Worm (Caenorhabditis elegans): Measurements from ENCODE around the gene F36H5.4.
A peak's percentile ranks its signal among the peaks of the same experiment; 100 is the strongest.

Gene F36H5.4

DNA sequence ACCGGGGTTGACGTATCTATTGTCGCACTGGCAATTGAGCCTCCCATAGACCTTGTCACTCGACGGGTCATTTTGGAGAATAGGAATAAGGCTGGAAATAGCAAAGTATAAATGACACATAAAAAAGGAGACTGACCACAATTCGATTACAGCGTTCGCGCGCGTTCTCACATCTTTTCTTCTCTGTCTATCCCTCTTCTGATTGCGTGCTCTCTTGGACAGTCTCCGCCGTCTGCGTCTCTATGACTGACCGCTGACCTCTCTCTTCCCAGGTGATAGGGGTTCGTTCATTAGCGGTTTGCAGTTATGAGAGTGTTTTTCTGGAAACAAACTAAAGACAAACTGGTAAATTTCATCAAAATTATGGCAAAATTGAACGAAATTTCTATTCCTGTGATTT, 25.3 kb upstream of the F36H5.4 start, which contains the start of gene ceh-83:
Gene ceh-83, minus strand, starts transcription at position 181 of the 400 bp plus-strand sequence.
- TF ChIP-seq nhr-20 (tag; optimal IDR thresholded peaks at IDR 0.05) (peak; percentile 19), lin-35 (GFP tag; optimal IDR thresholded peaks at IDR 0.05) (peak; percentile 2 to 64), nhr-85 (tag) (peak; percentile 59), lin-14 (GFP tag; optimal IDR thresholded peaks at IDR 0.05) (peak; percentile 80), irx-1 (tag; optimal IDR thresholded peaks at IDR 0.05) (no peak), nhr-47 (tag; optimal IDR thresholded peaks at IDR 0.05) (no peak), nhr-19 (GFP tag; conservative IDR thresholded peaks at IDR 0.05) (no peak), nhr-28 (tag; optimal IDR thresholded peaks at IDR 0.05) (no peak), dpl-1 (GFP tag; optimal IDR thresholded peaks at IDR 0.05) (peak in 2 of 3 experiments; percentile 16 to 34), aly-2 (tag; optimal IDR thresholded peaks at IDR 0.05) (no peak), rnt-1 (tag; optimal IDR thresholded peaks at IDR 0.05) (peak; percentile 50), ets-5 (GFP tag; IDR thresholded peaks at IDR 0.05) (no peak), tlp-1 (tag; optimal IDR thresholded peaks at IDR 0.05) (no peak), elt-2 (tag; optimal IDR thresholded peaks at IDR 0.05) (no peak), aha-1 (tag; optimal IDR thresholded peaks at IDR 0.05) (no peak), efl-1 (optimal IDR thresholded peaks at IDR 0.05) (peak; percentile 57 to 68), efl-1 (GFP tag; optimal IDR thresholded peaks at IDR 0.05 in 1 of 2) (peak; percentile 36 to 94), F16B12.6 (tag; optimal IDR thresholded peaks at IDR 0.05) (no peak), hpl-2 (GFP tag; optimal IDR thresholded peaks at IDR 0.05) (no peak)

DNA sequence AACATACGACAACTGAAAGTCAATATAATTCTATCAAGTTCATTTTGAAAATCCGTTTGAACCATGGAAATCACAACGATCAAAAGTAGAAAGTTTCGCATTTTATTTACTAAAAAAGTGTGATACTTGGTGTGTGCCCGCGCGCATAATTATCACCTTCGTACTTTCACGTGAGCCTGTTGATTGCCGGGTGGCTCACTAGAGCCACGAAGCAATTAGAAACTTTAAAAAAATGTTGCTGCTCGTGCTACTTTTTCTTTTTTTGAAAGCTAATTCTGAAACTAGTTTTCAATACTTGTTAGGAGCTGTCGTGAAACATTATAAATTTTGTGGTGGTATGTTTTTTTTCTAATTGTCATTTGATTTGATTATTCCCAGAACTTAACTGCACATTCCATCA, 22.8 kb upstream of the F36H5.4 start, which contains the start of the genes irld-9 and irld-33:
Gene irld-9, minus strand, starts transcription at position 101 of the 400 bp plus-strand sequence.
Gene irld-33, plus strand, starts transcription at position 209 of the 400 bp plus-strand sequence.
- TF ChIP-seq fkh-10 (GFP tag; optimal IDR thresholded peaks at IDR 0.05) (no peak), snpc-4 (tag; optimal IDR thresholded peaks at IDR 0.05) (no peak), nhr-20 (tag; optimal IDR thresholded peaks at IDR 0.05) (no peak), lin-15B (tag; optimal IDR thresholded peaks at IDR 0.05) (no peak), fkh-4 (tag; optimal IDR thresholded peaks at IDR 0.05; ENCODE audit: borderline replicate concordance) (no peak), nhr-85 (tag) (no peak), nhr-76 (tag; optimal IDR thresholded peaks at IDR 0.05) (no peak), lin-35 (GFP tag; optimal IDR thresholded peaks at IDR 0.05) (no peak), alr-1 (tag; optimal IDR thresholded peaks at IDR 0.05; ENCODE audit: borderline replicate concordance) (no peak), lin-39 (tag; optimal IDR thresholded peaks at IDR 0.05) (no peak), dsc-1 (tag; optimal IDR thresholded peaks at IDR 0.05) (no peak), ceh-88 (GFP tag; IDR thresholded peaks at IDR 0.05) (no peak), lin-13 (GFP tag; optimal IDR thresholded peaks at IDR 0.05) (no peak), Y116A8C.19 (tag; optimal IDR thresholded peaks at IDR 0.05; ENCODE audit: borderline replicate concordance) (no peak), lin-14 (GFP tag; optimal IDR thresholded peaks at IDR 0.05) (no peak), nhr-237 (tag; optimal IDR thresholded peaks at IDR 0.05) (no peak), nhr-12 (tag; optimal IDR thresholded peaks at IDR 0.05) (no peak), rnt-1 (tag; optimal IDR thresholded peaks at IDR 0.05) (no peak), fos-1 (tag; optimal IDR thresholded peaks at IDR 0.05) (no peak), hpl-2 (GFP tag; optimal IDR thresholded peaks at IDR 0.05) (no peak)

DNA sequence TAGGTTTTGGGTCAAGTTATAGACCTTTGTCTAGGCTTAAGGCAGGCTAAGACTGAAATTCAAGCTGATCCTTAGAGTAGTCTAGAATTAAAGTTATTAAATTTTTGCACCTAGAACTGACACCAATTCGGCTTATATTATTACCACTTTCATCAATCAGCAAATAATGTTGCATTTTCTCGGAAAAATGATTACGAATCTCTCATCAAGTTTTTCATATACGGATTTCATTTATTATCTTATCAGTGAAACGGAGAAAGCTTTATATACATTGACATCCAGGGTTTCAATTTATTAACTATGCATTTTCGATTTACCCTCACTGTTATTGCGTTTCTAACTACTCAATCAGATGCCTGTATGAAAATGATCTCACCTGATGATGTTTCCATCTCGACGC, 20.4 kb upstream of the F36H5.4 start, which contains the start of gene K07G6.1:
Gene K07G6.1, plus strand, starts transcription at position 301 of the 400 bp plus-strand sequence.
- no peak for TF ChIP-seq mdl-1 (tag; optimal IDR thresholded peaks at IDR 0.05)
- no peak for TF ChIP-seq efl-1 (optimal IDR thresholded peaks at IDR 0.05)
- TF ChIP-seq efl-1 (GFP tag; optimal IDR thresholded peaks at IDR 0.05 in 1 of 2), result peak in 1 of 2 experiments; percentile 26
- no peak for TF ChIP-seq mef-2 (tag; optimal IDR thresholded peaks at IDR 0.05)

DNA sequence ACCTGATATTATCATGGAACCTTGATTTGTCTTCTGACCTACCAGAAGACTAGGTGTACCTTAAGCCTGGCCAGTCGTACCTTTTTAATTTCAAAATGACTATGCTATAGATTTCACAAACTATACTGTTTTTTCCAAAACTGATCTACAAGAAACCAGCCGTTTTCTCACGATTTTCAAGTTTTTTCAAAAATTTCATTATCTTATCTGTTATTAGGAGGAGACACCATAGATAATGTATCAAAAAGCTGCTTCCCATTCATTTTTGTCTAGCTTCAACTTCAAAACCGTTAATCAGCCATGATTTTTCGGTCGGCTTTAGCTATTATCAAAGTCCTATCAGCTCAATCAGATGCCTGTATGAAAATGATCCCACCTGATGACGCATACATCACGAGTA, 19.1 kb upstream of the F36H5.4 start, which contains the start of gene F36H5.12:
Gene F36H5.12, plus strand, starts transcription at position 301 of the 400 bp plus-strand sequence.
- TF ChIP-seq ztf-11 (tag; optimal IDR thresholded peaks at IDR 0.05), result no peak
- no peak for TF ChIP-seq pqm-1 (tag; optimal IDR thresholded peaks at IDR 0.05)
- TF ChIP-seq egl-27 (tag; optimal IDR thresholded peaks at IDR 0.05), result no peak

Measured in whole organism, L1 larva.